Worm (Caenorhabditis elegans) whole organism, L4 larva: ENCODE data around the gene zfp-3.

Source experiments
- D1046.2 ChIP-seq: fragments of 200-800 bp; sonication (Bioruptor generic); IDR thresholded peaks from 2 replicates; pipeline ENCODE4 v1.3.6; 2022; ENCODE audit warnings: missing genetic modification characterization, missing compliant biosample characterization
- F44E2.7 ChIP-seq: fragments of 200-800 bp; sonication (Bioruptor generic); IDR thresholded peaks from 2 replicates; pipeline ENCODE4 v2.1.2; 2022; ENCODE audit warnings: missing genetic modification characterization, missing compliant biosample characterization
- T26A8.4 ChIP-seq: fragments of 200-800 bp; sonication (Bioruptor generic); IDR thresholded peaks from 2 replicates; pipeline ENCODE4 v1.3.6; 2022; ENCODE audit warnings: missing genetic modification characterization, missing compliant biosample characterization
- Y5F2A.4 ChIP-seq: fragments of 200-800 bp; sonication (Bioruptor generic); optimal IDR thresholded peaks from 2 replicates; lab custom pipeline; 2018; ENCODE audit warnings: mild to moderate bottlenecking, missing genetic modification characterization, missing compliant biosample characterization
- Y75B8A.6 ChIP-seq: fragments of 200-800 bp; sonication (Bioruptor generic); IDR thresholded peaks from 2 replicates; pipeline ENCODE4 v1.3.6; 2022; ENCODE audit warnings: missing genetic modification reagents, missing genetic modification characterization, missing compliant biosample characterization
- aha-1 ChIP-seq: fragments of 150-350 bp; peaks from one replicate; lab custom pipeline; 2014; ENCODE audit warnings: missing biosample characterization, missing genetic modification characterization
- ceh-20 ChIP-seq: fragments of 200-800 bp; sonication (Bioruptor generic); IDR thresholded peaks from 2 replicates; pipeline ENCODE4 v1.3.6; 2022; ENCODE audit warnings: missing genetic modification reagents, missing genetic modification characterization, missing compliant biosample characterization
- ceh-32 ChIP-seq: sonication (generic microtip); optimal IDR thresholded peaks from 2 replicates; lab custom pipeline; 2016; ENCODE audit warnings: mild to moderate bottlenecking, missing genetic modification characterization, missing compliant biosample characterization; ENCODE audit not compliant: poor library complexity
- cey-2 ChIP-seq: sonication (generic microtip); optimal IDR thresholded peaks from 3 replicates; lab custom pipeline; 2017; ENCODE audit warnings: missing genetic modification characterization, mild to moderate bottlenecking, missing compliant biosample characterization, antibody characterized with exemption, borderline replicate concordance; ENCODE audit not compliant: insufficient read depth
- daf-12 ChIP-seq: fragments of 150-350 bp; optimal IDR thresholded peaks from 2 replicates; lab custom pipeline; 2014; ENCODE audit warnings: missing biosample characterization, missing genetic modification reagents, missing genetic modification characterization
- daf-16 ChIP-seq, 3 experiments: sonication (generic microtip); optimal IDR thresholded peaks; 2 replicates each; lab custom pipeline; 2016 to 2017; ENCODE audit warnings: missing genetic modification characterization in 3 of 3, missing genetic modification reagents in 3 of 3, mild to moderate bottlenecking in 2 of 3, missing compliant biosample characterization in 2 of 3, missing biosample characterization in 1 of 3, moderate library complexity in 1 of 3
- dmd-6 ChIP-seq: fragments of 200-800 bp; sonication (Bioruptor generic); IDR thresholded peaks from 2 replicates; pipeline ENCODE4 v1.3.6; 2022; ENCODE audit warnings: missing genetic modification reagents, missing genetic modification characterization, missing compliant biosample characterization
- duxl-1 ChIP-seq: sonication (generic microtip); optimal IDR thresholded peaks from 2 replicates; lab custom pipeline; 2016; ENCODE audit warnings: mild to moderate bottlenecking, missing genetic modification characterization, moderate library complexity, missing compliant biosample characterization; ENCODE audit not compliant: poor library complexity
- egl-43 ChIP-seq: fragments of 200-800 bp; sonication (Bioruptor generic); IDR thresholded peaks from 2 replicates; pipeline ENCODE4 v1.3.6; 2022; ENCODE audit warnings: missing genetic modification reagents, missing genetic modification characterization, missing compliant biosample characterization
- hif-1 ChIP-seq, 2 experiments: sonication (generic microtip); optimal IDR thresholded peaks; 2 replicates each; lab custom pipeline; 2016 to 2017; ENCODE audit warnings: missing compliant biosample characterization in 2 of 2, missing genetic modification characterization in 2 of 2, missing genetic modification reagents in 2 of 2, missing genotype in 2 of 2, mild to moderate bottlenecking in 1 of 2
- hlh-11 ChIP-seq: fragments of 200-800 bp; sonication (Bioruptor generic); optimal IDR thresholded peaks from 2 replicates; lab custom pipeline; 2018; ENCODE audit warnings: mild to moderate bottlenecking, missing genetic modification characterization, missing compliant biosample characterization
- hmg-1.1 ChIP-seq: fragments of 200-800 bp; sonication (Bioruptor generic); IDR thresholded peaks from 2 replicates; pipeline ENCODE4 v1.3.6; 2022; ENCODE audit warnings: missing genetic modification reagents, missing genetic modification characterization, missing compliant biosample characterization
- jun-1 ChIP-seq: fragments of 150-350 bp; optimal IDR thresholded peaks from 2 replicates; lab custom pipeline; 2014; ENCODE audit warnings: missing biosample characterization, missing genetic modification reagents, missing genetic modification characterization
- lsy-2 ChIP-seq, 2 experiments: fragments of 150-350 bp in 1 of 2; sonication (generic microtip) in 1 of 2; optimal IDR thresholded peaks; 2 replicates each; lab custom pipeline; 2014 to 2017; ENCODE audit warnings: missing biosample characterization in 2 of 2, missing genetic modification characterization in 2 of 2
- madf-9 ChIP-seq: fragments of 200-800 bp; sonication (Bioruptor generic); conservative IDR thresholded peaks from 2 replicates; pipeline ENCODE4 v1.3.6; 2022; ENCODE audit warnings: missing genetic modification reagents, missing genetic modification characterization, missing compliant biosample characterization
- mes-2 ChIP-seq: sonication (generic microtip); optimal IDR thresholded peaks from 2 replicates; lab custom pipeline; 2016; ENCODE audit warnings: missing genotype, mild to moderate bottlenecking, missing genetic modification characterization, missing compliant biosample characterization; ENCODE audit not compliant: poor library complexity, severe bottlenecking
- mxl-3 ChIP-seq: fragments of 200-800 bp; sonication (Bioruptor generic); optimal IDR thresholded peaks from 2 replicates; lab custom pipeline; 2018; ENCODE audit warnings: mild to moderate bottlenecking, missing genetic modification characterization, missing compliant biosample characterization
- nhr-25 ChIP-seq: sonication (generic microtip); optimal IDR thresholded peaks from 2 replicates; lab custom pipeline; 2017; ENCODE audit warnings: missing genetic modification characterization, mild to moderate bottlenecking, missing compliant biosample characterization, antibody characterized with exemption, moderate library complexity, borderline replicate concordance; ENCODE audit not compliant: insufficient read depth
- nhr-6 ChIP-seq: fragments of 150-350 bp; optimal IDR thresholded peaks from 2 replicates; lab custom pipeline; 2014; ENCODE audit warnings: missing biosample characterization, missing genetic modification characterization
- rbr-2 ChIP-seq: sonication (generic microtip); optimal IDR thresholded peaks from 2 replicates; lab custom pipeline; 2016; ENCODE audit warnings: missing genotype, missing genetic modification characterization, missing compliant biosample characterization
- sdz-12 ChIP-seq: fragments of 200-800 bp; sonication (Bioruptor generic); optimal IDR thresholded peaks from 2 replicates; lab custom pipeline; 2018; ENCODE audit warnings: mild to moderate bottlenecking, missing genetic modification characterization, missing compliant biosample characterization
- set-16 ChIP-seq: fragments of 200-800 bp; sonication (Bioruptor generic); IDR thresholded peaks from 2 replicates; pipeline ENCODE4 v1.3.6; 2022; ENCODE audit warnings: missing genetic modification reagents, missing genetic modification characterization, missing compliant biosample characterization
- snpc-4 ChIP-seq: fragments of 150-350 bp; optimal IDR thresholded peaks from 2 replicates; lab custom pipeline; 2014; ENCODE audit warnings: missing biosample characterization, missing genetic modification characterization
- unc-62 ChIP-seq, 3 experiments: fragments of 150-350 bp in 1 of 3; sonication (generic microtip); optimal IDR thresholded peaks in 2 of 3; peaks in 1 of 3; 1 replicate in 1 of 3; 2 replicates in 2 of 3; lab custom pipeline; 2014 to 2017; ENCODE audit warnings: missing biosample characterization in 3 of 3, missing genetic modification characterization in 3 of 3, missing genetic modification reagents in 3 of 3, missing genotype in 1 of 3
- vab-7 ChIP-seq: fragments of 200-800 bp; sonication (Bioruptor generic); IDR thresholded peaks from 2 replicates; pipeline ENCODE4 v1.3.6; 2022; ENCODE audit warnings: missing genetic modification reagents, missing genetic modification characterization, missing compliant biosample characterization
- zip-11 ChIP-seq: fragments of 200-800 bp; sonication (Bioruptor generic); IDR thresholded peaks from 2 replicates; pipeline ENCODE4 v1.3.6; 2022; ENCODE audit warnings: missing genetic modification characterization, missing compliant biosample characterization
- ztf-11 ChIP-seq: fragments of 150-350 bp; optimal IDR thresholded peaks from 2 replicates; lab custom pipeline; 2014; ENCODE audit warnings: missing biosample characterization, missing genetic modification characterization

The zfp-3 gene

DNA sequence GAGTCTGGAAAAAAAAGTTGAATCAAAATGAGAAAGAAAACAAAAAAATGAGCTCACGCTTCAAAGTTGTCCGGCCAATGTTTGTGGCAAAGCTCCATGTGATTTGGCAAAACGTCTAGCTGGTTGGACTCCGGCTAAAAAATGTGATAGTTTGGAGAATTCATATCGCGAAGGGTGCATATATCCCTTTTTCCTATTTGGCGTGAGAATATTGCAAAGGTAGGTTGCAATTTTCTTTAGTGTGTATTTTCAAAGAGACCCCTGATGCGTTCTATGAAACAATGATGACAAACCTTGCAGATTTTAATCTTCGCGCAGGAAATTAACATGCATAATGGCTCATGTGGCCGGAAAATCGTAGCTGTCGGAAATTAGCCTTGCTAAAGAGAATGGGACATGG is 45.7 kb upstream of the zfp-3 start:
- 0 out of 2 replicates have a peak, but pooled peaks have one; percentile 55 for TF ChIP-seq T26A8.4 (GFP tag; lab: Robert Waterston, UW)
- TF ChIP-seq hlh-11 = peak; percentile 12
- TF ChIP-seq daf-12 (tag; lab: Kevin White, UChicago) = no peak
- peak in 1 of 2 experiments; percentile 46 for TF ChIP-seq lsy-2 (tag; optimal IDR thresholded peaks at IDR 0.05; lab: Kevin White, UChicago)
- no peak for TF ChIP-seq ztf-11
- TF ChIP-seq nhr-6 (tag; lab: Kevin White, UChicago) = no peak
- TF ChIP-seq jun-1 (tag; lab: Kevin White, UChicago) = peak; percentile 1
- no peak for TF ChIP-seq vab-7 (GFP tag; lab: Robert Waterston, UW)
- peak; percentile 20 for TF ChIP-seq Y5F2A.4 (GFP tag; lab: Kevin White, UChicago)
- 0 out of 2 replicates have a peak, but pooled peaks have one; percentile 21 for TF ChIP-seq egl-43
- peak; percentile 21 for TF ChIP-seq mxl-3 (GFP tag; lab: Kevin White, UChicago)
- peak; percentile 21 for TF ChIP-seq mes-2 (tag; lab: Kevin White, UChicago)
- no peak for TF ChIP-seq daf-16 (GFP tag; optimal IDR thresholded peaks at IDR 0.05; lab: Kevin White, UChicago)
- peak; percentile 11 for TF ChIP-seq daf-16 (tag; optimal IDR thresholded peaks at IDR 0.05; lab: Kevin White, UChicago)
- no peak for TF ChIP-seq hif-1 (tag; optimal IDR thresholded peaks at IDR 0.05; lab: Kevin White, UChicago)
- TF ChIP-seq F44E2.7 (GFP tag; lab: Robert Waterston, UW) = no peak
- peak; percentile 64 for TF ChIP-seq duxl-1
- TF ChIP-seq rbr-2 (tag; lab: Kevin White, UChicago) = peak; percentile 16
- TF ChIP-seq hmg-1.1 (GFP tag; lab: Robert Waterston, UW) = peak; percentile 36; the same call in 1 of the 2 replicates
- TF ChIP-seq sdz-12 (GFP tag; lab: Kevin White, UChicago) = no peak
- TF ChIP-seq ceh-32 (tag; lab: Kevin White, UChicago) = no peak
- TF ChIP-seq dmd-6 (GFP tag; lab: Robert Waterston, UW) = 0 out of 2 replicates have a peak, but pooled peaks have one; percentile 12

DNA sequence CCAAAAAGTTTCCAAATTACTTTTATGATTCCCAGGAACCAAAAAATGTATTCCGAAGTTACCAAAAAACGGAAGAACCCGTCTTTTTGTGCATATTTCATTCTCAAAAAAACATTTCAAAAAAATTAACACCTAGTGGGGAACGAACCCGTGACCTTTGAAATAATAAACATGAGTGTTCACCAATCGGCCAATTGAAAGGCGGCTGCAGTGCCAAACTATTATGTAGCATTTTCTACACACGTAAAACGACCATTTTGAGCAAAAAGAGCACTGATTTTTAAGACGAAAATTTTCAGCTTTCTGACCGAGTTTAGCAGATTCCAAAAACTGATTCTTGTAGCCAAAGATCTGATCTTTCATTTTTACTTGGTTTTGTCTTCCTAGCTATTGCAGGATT is 44.6 kb upstream of the zfp-3 start:
- TF ChIP-seq madf-9 (no peak), nhr-25 (tag; lab: Kevin White, UChicago) (no peak), snpc-4 (tag; lab: Kevin White, UChicago) (no peak), egl-43 (peak; percentile 45; the same call in 1 of the 2 replicates), daf-16 (GFP tag; optimal IDR thresholded peaks at IDR 0.05; lab: Kevin White, UChicago) (no peak), daf-16 (tag; optimal IDR thresholded peaks at IDR 0.05; lab: Kevin White, UChicago) (peak; percentile 8), cey-2 (no peak), aha-1 (tag; lab: Kevin White, UChicago) (peak; percentile 77)

DNA sequence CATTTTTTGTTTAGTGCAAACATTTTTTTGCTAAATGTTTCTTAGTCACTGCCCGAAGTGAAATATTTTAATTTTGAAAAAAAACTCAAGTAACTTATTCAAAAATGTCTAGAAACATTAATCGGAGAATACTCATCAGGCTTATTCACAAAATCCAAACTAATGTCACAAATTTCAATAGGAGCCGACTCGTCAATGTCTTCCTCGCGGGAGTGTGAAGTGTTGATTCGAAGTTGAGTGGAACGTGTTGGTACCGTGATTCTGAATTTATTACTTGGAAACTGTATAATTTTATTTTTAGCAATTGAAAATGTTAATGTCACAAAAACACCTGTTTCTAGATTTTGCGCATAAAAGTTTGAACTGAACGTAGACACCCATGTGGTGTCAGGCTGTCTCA is 43.1 kb upstream of the zfp-3 start:
- peak; percentile 61 for TF ChIP-seq duxl-1
- TF ChIP-seq unc-62 (GFP tag; optimal IDR thresholded peaks at IDR 0.05 in 1 of 2; lab: Kevin White, UChicago) = peak in 1 of 2 experiments; percentile 30
- no peak for TF ChIP-seq unc-62 (tag; optimal IDR thresholded peaks at IDR 0.05; lab: Kevin White, UChicago)
- no peak for TF ChIP-seq ceh-20 (GFP tag; lab: Robert Waterston, UW)
- peak in 1 of 2 experiments; percentile 29 for TF ChIP-seq daf-16 (GFP tag; optimal IDR thresholded peaks at IDR 0.05; lab: Kevin White, UChicago)
- no peak for TF ChIP-seq daf-16 (tag; optimal IDR thresholded peaks at IDR 0.05; lab: Kevin White, UChicago)

DNA sequence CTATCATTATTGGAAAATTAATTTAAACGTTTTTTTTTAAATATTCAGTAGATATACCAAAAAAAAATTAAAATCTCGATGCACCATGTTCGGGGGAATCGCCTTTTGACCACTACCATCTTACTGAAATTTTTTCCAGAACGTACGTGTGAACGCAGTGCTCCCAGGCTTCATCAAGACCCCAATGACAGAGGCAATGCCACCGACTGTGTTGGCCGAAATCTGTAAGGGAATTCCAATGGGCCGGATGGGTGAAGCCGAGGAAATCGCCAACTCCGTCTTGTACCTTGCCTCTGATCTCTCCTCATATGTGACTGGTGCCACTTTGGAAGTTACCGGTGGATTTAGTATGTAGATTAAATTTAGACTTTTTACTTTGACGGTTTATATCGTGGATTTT is 42.3 kb upstream of the zfp-3 start:
- TF ChIP-seq jun-1 (tag; lab: Kevin White, UChicago) = no peak
- peak; percentile 22; the same call in 1 of the 2 replicates for TF ChIP-seq vab-7 (GFP tag; lab: Robert Waterston, UW)
- no peak for TF ChIP-seq F44E2.7 (GFP tag; lab: Robert Waterston, UW)
- TF ChIP-seq Y75B8A.6 (GFP tag; lab: Robert Waterston, UW) = 0 out of 2 replicates have a peak, but pooled peaks have one; percentile 25
- TF ChIP-seq set-16 (GFP tag; lab: Robert Waterston, UW) = no peak
- TF ChIP-seq zip-11 (GFP tag; lab: Robert Waterston, UW) = no peak
- TF ChIP-seq D1046.2 = 0 out of 2 replicates have a peak, but pooled peaks have one; percentile 19
- peak; percentile 19 for TF ChIP-seq sdz-12 (GFP tag; lab: Kevin White, UChicago)
